Fruit fly (Drosophila melanogaster) S2 (cell line): ENCODE measurements around the gene Or83c.

ENCODE experiments used
- CG8478 ChIP-seq: fragments of >200 bp; optimal IDR thresholded peaks from 2 replicates; lab custom pipeline; 2018
- CTCF ChIP-seq, 2 experiments: fragments of >200 bp; optimal IDR thresholded peaks; 2 replicates each; lab custom pipeline; 2018

dm6 chr3R:6097042-6097441 lies 19.0 kb upstream of the Or83c start:
- TF ChIP-seq CG8478 (lab: Kevin White, UChicago) (no peak), CTCF (optimal IDR thresholded peaks at IDR 0.05; lab: Kevin White, UChicago) (no peak)
